Worm (Caenorhabditis elegans): Measurements from ENCODE around the gene tag-191.

DNA sequence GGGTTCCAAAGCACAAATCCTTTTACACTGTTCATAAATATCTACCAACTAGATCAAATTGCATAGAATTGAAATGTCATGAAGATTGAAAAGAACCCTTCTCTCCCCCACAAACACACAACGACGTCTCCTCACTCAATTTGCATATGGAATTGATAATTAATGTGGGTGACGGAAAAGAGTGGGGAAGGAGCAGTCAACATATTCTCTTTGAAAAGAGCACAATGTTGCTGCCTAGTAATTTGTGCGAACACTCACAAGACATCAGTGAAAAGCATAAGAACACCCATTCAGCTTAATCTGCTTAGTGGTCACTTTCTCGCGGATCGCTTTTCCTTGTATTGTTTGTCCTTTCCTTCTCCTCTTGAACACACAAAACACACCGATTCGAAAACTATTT is 39.7 kb downstream of the tag-191 start:
- TF ChIP-seq unc-42 (tag; optimal IDR thresholded peaks at IDR 0.05) (peak; percentile 74), pqm-1 (tag; optimal IDR thresholded peaks at IDR 0.05) (no peak), elt-4 (tag; optimal IDR thresholded peaks at IDR 0.05) (no peak), K09A11.1 (tag; optimal IDR thresholded peaks at IDR 0.05; ENCODE audit: insufficient read depth) (no peak)
